Worm (Caenorhabditis elegans): ENCODE results near the gene ZC477.4.

Gene ZC477.4

DNA sequence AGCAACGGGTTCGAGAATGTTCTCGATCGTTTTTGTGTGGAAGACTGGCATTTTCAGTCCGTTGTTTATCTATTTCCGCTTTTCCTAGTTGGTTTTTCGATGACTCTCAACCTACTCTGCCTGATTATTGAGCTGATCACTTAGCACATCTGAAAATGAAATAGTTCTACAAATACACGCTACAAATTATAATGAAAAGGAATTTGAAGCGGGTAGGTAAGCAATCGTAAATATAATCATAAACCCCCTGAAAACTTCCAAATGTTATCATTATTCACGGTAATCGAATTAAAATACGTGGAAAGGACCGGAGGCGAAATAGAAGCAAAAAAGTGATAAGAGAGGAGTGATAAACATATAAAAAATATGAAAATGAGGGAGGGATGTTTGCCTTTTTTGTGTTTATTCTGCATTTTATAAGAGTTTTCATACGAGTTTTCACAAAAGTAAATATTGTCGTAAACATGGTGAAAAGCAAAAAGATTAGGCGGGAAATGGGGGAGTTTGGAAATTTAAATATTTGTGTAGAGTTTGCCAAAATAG lies 4.3 kb downstream of the ZC477.4 start, which contains the start of gene deb-1:
Gene deb-1, minus strand, starts transcription at position 51 of the 543 bp plus-strand sequence.
- TF ChIP-seq sea-1 (GFP tag; conservative IDR thresholded peaks at IDR 0.05) (no peak), hmg-4 (GFP tag; optimal IDR thresholded peaks at IDR 0.05) (no peak), tra-4 (tag; optimal IDR thresholded peaks at IDR 0.05) (no peak), scrt-1 (GFP tag; IDR thresholded peaks at IDR 0.05) (no peak), tbx-37 (GFP tag; conservative IDR thresholded peaks at IDR 0.05) (no peak), ceh-36 (tag; optimal IDR thresholded peaks at IDR 0.05) (no peak), ceh-13 (GFP tag; optimal IDR thresholded peaks at IDR 0.05) (no peak), ama-1 (optimal IDR thresholded peaks at IDR 0.05) (no peak), hmbx-1 (tag; optimal IDR thresholded peaks at IDR 0.05) (no peak), pes-1 (GFP tag; IDR thresholded peaks at IDR 0.05) (no peak)

DNA sequence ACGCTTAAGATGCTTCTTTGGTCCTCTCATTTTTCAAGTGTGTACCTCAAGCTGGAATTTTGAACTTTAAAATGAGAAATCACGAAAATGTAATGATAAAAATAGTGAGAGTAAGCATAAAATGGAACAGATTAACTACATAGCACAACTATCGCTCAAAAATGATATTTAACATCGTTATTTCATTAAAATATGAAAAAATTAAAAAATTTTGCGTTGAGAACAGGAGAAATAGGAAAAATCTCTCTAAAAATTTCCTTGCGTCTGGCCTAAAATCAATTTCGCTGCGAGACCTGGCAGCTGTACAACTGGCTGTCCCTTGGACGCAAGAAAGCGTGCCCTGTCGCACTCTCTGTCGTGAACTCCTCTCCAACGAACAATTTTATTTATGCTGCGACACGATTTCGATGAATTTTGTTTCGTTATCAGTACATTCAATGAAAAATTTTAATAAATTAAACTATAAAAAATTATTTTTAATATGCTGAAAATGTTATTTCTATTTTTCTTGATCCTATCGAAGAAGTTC lies 13.9 kb downstream of the ZC477.4 start, which contains the start of gene rps-4:
Gene rps-4, minus strand, starts transcription at position 51 of the 529 bp plus-strand sequence.
- TF ChIP-seq sea-1 (GFP tag; conservative IDR thresholded peaks at IDR 0.05) = no peak
- TF ChIP-seq ets-7 (tag; optimal IDR thresholded peaks at IDR 0.05) = no peak
- peak; percentile 86 for TF ChIP-seq F13C5.2 (tag; optimal IDR thresholded peaks at IDR 0.05)
- TF ChIP-seq tbx-37 (GFP tag; conservative IDR thresholded peaks at IDR 0.05) = peak; percentile 36; the same call in 1 of the 2 replicates
- TF ChIP-seq hmbx-1 (tag; optimal IDR thresholded peaks at IDR 0.05) = peak; percentile 14
- TF ChIP-seq hmg-4 (GFP tag; optimal IDR thresholded peaks at IDR 0.05) = peak; percentile 38

DNA sequence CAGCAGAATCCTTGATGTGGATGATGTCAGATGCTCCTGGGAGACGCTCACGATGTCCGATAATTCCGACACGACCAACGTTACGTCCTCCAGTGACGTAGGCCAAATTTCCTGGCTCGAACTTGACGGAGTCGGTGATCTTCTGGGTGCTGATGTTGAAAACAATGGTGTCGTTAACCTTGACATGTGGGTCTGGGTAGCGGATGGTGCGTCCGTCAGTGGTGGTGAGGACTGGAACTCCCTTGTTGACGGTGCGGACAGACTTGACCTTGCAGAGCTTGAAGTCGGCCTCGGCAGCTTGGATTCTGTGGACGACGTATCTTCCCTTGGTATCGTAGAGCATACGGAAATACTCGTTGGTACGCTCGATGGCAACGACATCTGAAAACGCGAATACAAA lies 14.6 kb downstream of the ZC477.4 start:
- TF ChIP-seq ceh-36 (tag; optimal IDR thresholded peaks at IDR 0.05) (no peak), scrt-1 (GFP tag; IDR thresholded peaks at IDR 0.05) (no peak), pes-1 (GFP tag; IDR thresholded peaks at IDR 0.05) (no peak), flt-1 (GFP tag; IDR thresholded peaks at IDR 0.05) (no peak), F13C5.2 (tag; optimal IDR thresholded peaks at IDR 0.05) (no peak), ets-7 (tag; optimal IDR thresholded peaks at IDR 0.05) (no peak), hnd-1 (tag; optimal IDR thresholded peaks at IDR 0.05) (no peak)

DNA sequence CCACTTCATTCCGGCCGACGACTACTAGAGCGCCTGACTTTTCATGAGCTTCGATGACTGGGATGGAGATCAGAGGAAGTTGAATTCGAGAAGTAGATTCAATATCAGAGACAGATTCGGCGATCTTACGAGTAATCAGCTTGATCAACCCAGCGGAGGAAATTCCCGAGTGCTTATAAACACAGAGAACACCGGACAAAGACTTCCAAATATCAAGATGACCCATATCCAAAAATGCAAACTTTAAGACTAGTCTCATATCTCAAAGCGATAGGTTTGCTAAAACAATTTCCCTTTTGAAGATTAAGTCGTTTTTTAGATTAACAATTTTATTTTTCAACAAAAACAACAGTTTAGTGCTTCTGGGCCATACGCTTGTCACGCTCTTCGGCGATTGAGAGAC lies 15.2 kb downstream of the ZC477.4 start, which contains the start of gene Y43B11AR.3:
Gene Y43B11AR.3, minus strand, starts transcription at position 335 of the 403 bp plus-strand sequence.
- no peak for TF ChIP-seq ets-7 (tag; optimal IDR thresholded peaks at IDR 0.05)
- TF ChIP-seq hmbx-1 (tag; optimal IDR thresholded peaks at IDR 0.05) = no peak
- no peak for TF ChIP-seq tbx-37 (GFP tag; conservative IDR thresholded peaks at IDR 0.05)
- no peak for TF ChIP-seq flt-1 (GFP tag; IDR thresholded peaks at IDR 0.05)
- TF ChIP-seq tra-4 (tag; optimal IDR thresholded peaks at IDR 0.05) = no peak
- no peak for TF ChIP-seq sea-1 (GFP tag; conservative IDR thresholded peaks at IDR 0.05)
- no peak for TF ChIP-seq aly-1 (tag; optimal IDR thresholded peaks at IDR 0.05)
- TF ChIP-seq ceh-36 (tag; optimal IDR thresholded peaks at IDR 0.05) = no peak
- no peak for TF ChIP-seq scrt-1 (GFP tag; IDR thresholded peaks at IDR 0.05)
- TF ChIP-seq hnd-1 (tag; optimal IDR thresholded peaks at IDR 0.05) = no peak
- TF ChIP-seq F13C5.2 (tag; optimal IDR thresholded peaks at IDR 0.05) = no peak

DNA sequence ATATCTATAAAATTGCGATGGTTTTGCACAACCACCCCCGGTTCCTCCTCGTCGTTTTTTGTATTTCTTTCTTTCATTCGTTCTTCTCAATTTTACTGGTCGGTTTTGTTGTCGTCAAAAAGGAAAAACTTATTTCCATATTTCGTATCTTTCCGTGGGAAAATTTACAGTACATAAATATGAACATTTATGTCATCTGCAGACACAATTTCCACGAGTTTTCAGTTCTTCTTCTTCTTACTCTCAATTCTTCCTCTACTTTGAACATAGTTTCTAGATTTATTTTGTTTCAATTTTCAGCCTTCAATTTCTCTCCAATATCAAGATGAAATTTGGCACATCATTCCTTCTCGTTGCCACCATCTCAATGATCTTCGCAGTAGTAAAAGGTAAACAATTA lies 17.4 kb downstream of the ZC477.4 start, which contains the start of gene Y43B11AR.1:
Gene Y43B11AR.1, plus strand, starts transcription at position 301 of the 400 bp plus-strand sequence.
- TF ChIP-seq sea-1 (GFP tag; conservative IDR thresholded peaks at IDR 0.05) (no peak), tbx-11 (GFP tag; IDR thresholded peaks at IDR 0.05) (no peak), ets-7 (tag; optimal IDR thresholded peaks at IDR 0.05) (no peak), flt-1 (GFP tag; IDR thresholded peaks at IDR 0.05) (no peak), F13C5.2 (tag; optimal IDR thresholded peaks at IDR 0.05) (no peak), ceh-13 (GFP tag; optimal IDR thresholded peaks at IDR 0.05) (no peak), tra-4 (tag; optimal IDR thresholded peaks at IDR 0.05) (no peak), scrt-1 (GFP tag; IDR thresholded peaks at IDR 0.05) (no peak), aly-1 (tag; optimal IDR thresholded peaks at IDR 0.05) (no peak), hnd-1 (tag; optimal IDR thresholded peaks at IDR 0.05) (no peak)

DNA sequence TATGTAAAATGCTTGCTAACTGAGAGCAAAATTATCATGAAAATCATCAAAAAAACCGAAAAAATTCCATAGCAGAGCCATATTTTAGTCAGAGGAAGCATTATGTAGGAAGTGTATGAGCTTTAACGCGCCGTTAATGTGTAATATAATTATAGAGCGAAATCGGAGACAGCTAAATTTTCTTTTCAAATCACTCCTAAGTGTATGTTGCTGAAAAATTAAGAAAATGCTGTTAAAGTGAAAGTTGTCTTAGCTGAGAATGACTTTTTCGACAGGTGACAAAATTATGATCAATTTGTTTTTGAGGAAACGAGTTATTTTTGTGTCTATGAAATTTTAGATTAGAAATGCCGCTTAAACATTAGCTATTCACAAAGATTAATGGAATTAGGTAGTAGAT lies 23.5 kb downstream of the ZC477.4 start, which contains the start of gene srg-50:
Gene srg-50, minus strand, starts transcription at position 101 of the 400 bp plus-strand sequence.
- TF ChIP-seq ama-1 (optimal IDR thresholded peaks at IDR 0.05) (no peak), sea-1 (GFP tag; conservative IDR thresholded peaks at IDR 0.05) (no peak), hmbx-1 (tag; optimal IDR thresholded peaks at IDR 0.05) (no peak), scrt-1 (GFP tag; IDR thresholded peaks at IDR 0.05) (no peak), tbx-11 (GFP tag; IDR thresholded peaks at IDR 0.05) (no peak), flt-1 (GFP tag; IDR thresholded peaks at IDR 0.05) (no peak), aly-1 (tag; optimal IDR thresholded peaks at IDR 0.05) (no peak), tra-4 (tag; optimal IDR thresholded peaks at IDR 0.05) (no peak), ceh-13 (GFP tag; optimal IDR thresholded peaks at IDR 0.05) (no peak), pes-1 (GFP tag; IDR thresholded peaks at IDR 0.05) (no peak), ceh-36 (tag; optimal IDR thresholded peaks at IDR 0.05) (no peak), hnd-1 (tag; optimal IDR thresholded peaks at IDR 0.05) (no peak), ets-7 (tag; optimal IDR thresholded peaks at IDR 0.05) (no peak), F13C5.2 (tag; optimal IDR thresholded peaks at IDR 0.05) (no peak), hmg-4 (GFP tag; optimal IDR thresholded peaks at IDR 0.05) (no peak), tbx-37 (GFP tag; conservative IDR thresholded peaks at IDR 0.05) (no peak)

DNA sequence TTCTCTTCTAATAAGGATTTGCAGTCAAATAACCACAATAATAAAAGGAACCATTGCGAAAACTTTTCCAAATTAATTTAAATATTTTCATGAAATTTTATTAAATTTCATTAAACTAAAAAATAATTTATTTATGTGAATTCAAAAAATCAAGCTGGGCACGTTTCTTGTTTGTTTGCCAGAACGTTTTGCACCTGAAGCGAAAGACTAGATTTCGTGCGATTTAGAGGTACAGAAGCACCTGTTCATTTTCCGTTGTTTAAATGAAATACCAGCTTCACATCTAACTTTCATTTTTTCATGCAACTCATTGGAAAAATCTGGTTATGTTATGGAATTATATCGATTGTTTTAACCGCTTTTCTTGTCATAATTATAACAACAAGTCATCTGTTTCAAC lies 26.5 kb downstream of the ZC477.4 start, which contains the start of gene srg-48:
Gene srg-48, plus strand, starts transcription at position 301 of the 400 bp plus-strand sequence.
- TF ChIP-seq tbx-37 (GFP tag; conservative IDR thresholded peaks at IDR 0.05) (no peak), hmg-4 (GFP tag; optimal IDR thresholded peaks at IDR 0.05) (no peak), tra-4 (tag; optimal IDR thresholded peaks at IDR 0.05) (no peak), tbx-11 (GFP tag; IDR thresholded peaks at IDR 0.05) (no peak), hnd-1 (tag; optimal IDR thresholded peaks at IDR 0.05) (no peak), scrt-1 (GFP tag; IDR thresholded peaks at IDR 0.05) (no peak), hmbx-1 (tag; optimal IDR thresholded peaks at IDR 0.05) (no peak), pes-1 (GFP tag; IDR thresholded peaks at IDR 0.05) (no peak), sea-1 (GFP tag; conservative IDR thresholded peaks at IDR 0.05) (no peak), ets-7 (tag; optimal IDR thresholded peaks at IDR 0.05) (no peak), ama-1 (optimal IDR thresholded peaks at IDR 0.05) (no peak), aly-1 (tag; optimal IDR thresholded peaks at IDR 0.05) (no peak), ceh-13 (GFP tag; optimal IDR thresholded peaks at IDR 0.05) (no peak), ceh-36 (tag; optimal IDR thresholded peaks at IDR 0.05) (no peak), F13C5.2 (tag; optimal IDR thresholded peaks at IDR 0.05) (no peak), B0310.2 (tag; optimal IDR thresholded peaks at IDR 0.05) (no peak), flt-1 (GFP tag; IDR thresholded peaks at IDR 0.05) (no peak)

Data from whole organism, early embryonic.